Fruit fly (Drosophila melanogaster) whole organism, embryonic: ENCODE measurements around the gene CG8851.

Experiments
- Abd-B ChIP-seq: fragments of 200-800 bp; sonication (Bioruptor generic); optimal IDR thresholded peaks from 2 replicates; lab custom pipeline; 2018; ENCODE audit warnings: missing biosample characterization, mild to moderate bottlenecking, missing genetic modification characterization, moderate library complexity
- Awh ChIP-seq: fragments of 200-800 bp; sonication (Bioruptor generic); IDR thresholded peaks from 2 replicates; pipeline ENCODE4, ENCODE4 v1.3.6; 2022; ENCODE audit warnings: missing biosample characterization, missing genetic modification characterization
- CG10209 ChIP-seq: fragments of 200-800 bp; sonication (Bioruptor generic); optimal IDR thresholded peaks from 3 replicates; lab custom pipeline; 2017; ENCODE audit warnings: missing biosample characterization, mild to moderate bottlenecking, missing genetic modification characterization, missing genetic modification reagents
- CG10267 ChIP-seq: fragments of 200-800 bp; sonication (Bioruptor generic); optimal IDR thresholded peaks from 2 replicates; lab custom pipeline; 2018; ENCODE audit warnings: missing biosample characterization, mild to moderate bottlenecking, missing genetic modification characterization, moderate library complexity
- CG10366 ChIP-seq: fragments of 200-800 bp; sonication (Bioruptor generic); IDR thresholded peaks from 2 replicates; pipeline ENCODE4 v1.3.6; 2022; ENCODE audit warnings: missing biosample characterization, missing genetic modification characterization
- CG10431 ChIP-seq: fragments of 200-800 bp; sonication (Bioruptor generic); optimal IDR thresholded peaks from 3 replicates; lab custom pipeline; 2018; ENCODE audit warnings: missing biosample characterization, mild to moderate bottlenecking, missing genetic modification characterization
- CG10654 ChIP-seq: fragments of 200-800 bp; sonication (Bioruptor generic); optimal IDR thresholded peaks from 2 replicates; lab custom pipeline; 2016; ENCODE audit warnings: missing biosample characterization, missing genetic modification characterization
- CG11247 ChIP-seq: fragments of 200-800 bp; sonication (Bioruptor generic); IDR thresholded peaks from 2 replicates; pipeline ENCODE4 v1.3.6; 2022; ENCODE audit warnings: missing biosample characterization, missing genetic modification characterization
- CG12219 ChIP-seq: fragments of 200-800 bp; sonication (Bioruptor generic); optimal IDR thresholded peaks from 3 replicates; lab custom pipeline; 2018; ENCODE audit warnings: missing biosample characterization, mild to moderate bottlenecking, missing genetic modification characterization
- CG14014 ChIP-seq: fragments of 200-800 bp; sonication (Bioruptor generic); IDR thresholded peaks from 2 replicates; pipeline ENCODE4 v1.3.6; 2022; ENCODE audit warnings: missing biosample characterization, missing genetic modification characterization
- CG15601 ChIP-seq: fragments of 200-800 bp; sonication (Bioruptor generic); optimal IDR thresholded peaks from 3 replicates; lab custom pipeline; 2019; ENCODE audit warnings: missing biosample characterization, mild to moderate bottlenecking, missing genetic modification characterization, moderate library complexity
- CG17385 ChIP-seq: fragments of 200-800 bp; sonication (Bioruptor generic); optimal IDR thresholded peaks from 3 replicates; lab custom pipeline; 2018; ENCODE audit warnings: missing biosample characterization, mild to moderate bottlenecking, missing genetic modification characterization
- CG31224 ChIP-seq: fragments of 200-800 bp; sonication (Bioruptor generic); IDR thresholded peaks from 2 replicates; pipeline ENCODE4 v1.3.6; 2022; ENCODE audit warnings: missing biosample characterization, missing genetic modification characterization
- CG31365 ChIP-seq: fragments of 200-800 bp; sonication (Bioruptor generic); optimal IDR thresholded peaks from 2 replicates; lab custom pipeline; 2018; ENCODE audit warnings: missing biosample characterization, mild to moderate bottlenecking, missing genetic modification characterization
- CG32767 ChIP-seq: fragments of 200-800 bp; sonication (Bioruptor generic); IDR thresholded peaks from 2 replicates; pipeline ENCODE4 v1.3.6; 2022; ENCODE audit warnings: missing biosample characterization, missing genetic modification characterization
- CG34422 ChIP-seq: fragments of 200-800 bp; sonication (Bioruptor generic); IDR thresholded peaks from 3 replicates; pipeline ENCODE4 v1.3.6; 2022; ENCODE audit warnings: missing biosample characterization, missing genetic modification characterization
- CG4360 ChIP-seq: fragments of 200-800 bp; sonication (Bioruptor generic); IDR thresholded peaks from 2 replicates; pipeline ENCODE4 v1.3.6; 2022; ENCODE audit warnings: missing biosample characterization, missing genetic modification characterization
- CG4424 ChIP-seq: fragments of 200-800 bp; sonication (Bioruptor generic); optimal IDR thresholded peaks from 3 replicates; lab custom pipeline; 2016; ENCODE audit warnings: missing biosample characterization, missing genetic modification characterization
- CG4707 ChIP-seq: fragments of 200-800 bp; sonication (Bioruptor generic); optimal IDR thresholded peaks from 2 replicates; lab custom pipeline; 2018; ENCODE audit warnings: missing biosample characterization, mild to moderate bottlenecking, missing genetic modification characterization, moderate library complexity
- CG6689 ChIP-seq: fragments of 200-800 bp; sonication (Bioruptor generic); IDR thresholded peaks from 2 replicates; pipeline ENCODE4 v1.3.6; 2022; ENCODE audit warnings: missing biosample characterization, missing genetic modification characterization
- CG6813 ChIP-seq: fragments of 200-800 bp; sonication (Bioruptor generic); optimal IDR thresholded peaks from 2 replicates; lab custom pipeline; 2017; ENCODE audit warnings: missing biosample characterization, missing genetic modification characterization, mild to moderate bottlenecking, moderate library complexity, missing genetic modification reagents
- CG7271 ChIP-seq: fragments of 200-800 bp; sonication (Bioruptor generic); optimal IDR thresholded peaks from 2 replicates; lab custom pipeline; 2018; ENCODE audit warnings: missing biosample characterization, mild to moderate bottlenecking, missing genetic modification characterization, moderate library complexity
- CG7839 ChIP-seq: fragments of 200-800 bp; sonication (Bioruptor generic); optimal IDR thresholded peaks from 3 replicates; lab custom pipeline; 2018; ENCODE audit warnings: missing biosample characterization, mild to moderate bottlenecking, missing genetic modification characterization, moderate library complexity
- CG8388 ChIP-seq: fragments of 200-800 bp; sonication (Bioruptor generic); optimal IDR thresholded peaks from 2 replicates; lab custom pipeline; 2019; ENCODE audit warnings: missing biosample characterization, mild to moderate bottlenecking, missing genetic modification characterization, moderate library complexity
- CG8924 ChIP-seq: fragments of 200-800 bp; optimal IDR thresholded peaks from 3 replicates; lab custom pipeline; 2019; ENCODE audit warnings: missing biosample characterization, mild to moderate bottlenecking, missing genetic modification characterization, moderate library complexity
- CG9727 ChIP-seq: fragments of 200-800 bp; sonication (Bioruptor generic); optimal IDR thresholded peaks from 3 replicates; lab custom pipeline; 2017; ENCODE audit warnings: missing biosample characterization, mild to moderate bottlenecking, missing genetic modification characterization
- Dll ChIP-seq: fragments of 200-800 bp; sonication (Bioruptor generic); IDR thresholded peaks from 4 replicates; pipeline ENCODE4 v1.3.6; 2022; ENCODE audit warnings: missing biosample characterization, missing genetic modification characterization; ENCODE audit not compliant: partially characterized antibody
- Doc3 ChIP-seq: fragments of 200-800 bp; sonication (Bioruptor generic); IDR thresholded peaks from 3 replicates; pipeline ENCODE4 v1.3.6; 2022; ENCODE audit warnings: missing biosample characterization, missing genetic modification characterization; ENCODE audit not compliant: partially characterized antibody
- HLH3B ChIP-seq: fragments of 200-800 bp; sonication (Bioruptor generic); IDR thresholded peaks from 2 replicates; pipeline ENCODE4 v1.3.6; 2022; ENCODE audit warnings: missing biosample characterization, missing genetic modification characterization
- PHDP ChIP-seq: fragments of 200-800 bp; sonication (Bioruptor generic); optimal IDR thresholded peaks from 3 replicates; lab custom pipeline; 2018; ENCODE audit warnings: missing biosample characterization, mild to moderate bottlenecking, missing genetic modification characterization, moderate library complexity
- Rfx ChIP-seq: fragments of 200-800 bp; sonication (Bioruptor generic); IDR thresholded peaks from 2 replicates; pipeline ENCODE4 v1.3.6; 2022; ENCODE audit warnings: missing biosample characterization, missing genetic modification characterization
- Sox100B ChIP-seq: fragments of 200-800 bp; sonication (Bioruptor generic); optimal IDR thresholded peaks from 3 replicates; lab custom pipeline; 2018; ENCODE audit warnings: missing biosample characterization, mild to moderate bottlenecking, missing genetic modification characterization
- Sox102F ChIP-seq: fragments of 200-800 bp; sonication (Bioruptor generic); optimal IDR thresholded peaks from 2 replicates; lab custom pipeline; 2018; ENCODE audit warnings: missing biosample characterization, mild to moderate bottlenecking, missing genetic modification characterization, moderate library complexity
- al ChIP-seq: fragments of 200-800 bp; sonication (Bioruptor generic); IDR thresholded peaks from 2 replicates; pipeline ENCODE4 v1.3.6; 2022; ENCODE audit warnings: missing biosample characterization, missing genetic modification characterization
- cad ChIP-seq: fragments of >200 bp; optimal IDR thresholded peaks from 2 replicates; lab custom pipeline; 2017; ENCODE audit warnings: missing biosample characterization, missing genetic modification characterization
- chif ChIP-seq, 2 experiments: fragments of 200-800 bp; sonication (Bioruptor generic); optimal IDR thresholded peaks; 3 replicates each; lab custom pipeline; 2016; ENCODE audit warnings: missing biosample characterization in 2 of 2, missing genetic modification characterization in 2 of 2
- fd96Cb ChIP-seq: fragments of 200-800 bp; sonication (Bioruptor generic); optimal IDR thresholded peaks from 2 replicates; lab custom pipeline; 2018; ENCODE audit warnings: missing biosample characterization, mild to moderate bottlenecking, missing genetic modification characterization, moderate library complexity
- gem ChIP-seq: fragments of 200-800 bp; sonication (Bioruptor generic); optimal IDR thresholded peaks from 2 replicates; lab custom pipeline; 2019; ENCODE audit warnings: missing biosample characterization, mild to moderate bottlenecking, missing genetic modification characterization, moderate library complexity
- hkb ChIP-seq, 2 experiments: fragments of 200-800 bp in 1 of 2; fragments of >200 bp in 1 of 2; sonication (Bioruptor generic) in 1 of 2; IDR thresholded peaks in 1 of 2; optimal IDR thresholded peaks in 1 of 2; 2 replicates each; pipeline versions ENCODE4 v1.3.6 to Lab custom; 2017 to 2022; ENCODE audit warnings: missing biosample characterization in 1 of 2, missing genetic modification characterization in 1 of 2
- klu ChIP-seq: fragments of 200-800 bp; sonication (Bioruptor generic); IDR thresholded peaks from 2 replicates; pipeline ENCODE4 v1.3.6; 2022; ENCODE audit warnings: missing biosample characterization, missing genetic modification characterization
- onecut ChIP-seq: fragments of 200-800 bp; sonication (Bioruptor generic); IDR thresholded peaks from 2 replicates; pipeline ENCODE4 v1.3.6; 2022; ENCODE audit warnings: missing biosample characterization, missing genetic modification characterization
- row ChIP-seq: fragments of 200-800 bp; sonication (Bioruptor generic); IDR thresholded peaks from 3 replicates; pipeline ENCODE4 v1.3.6; 2022; ENCODE audit warnings: missing biosample characterization, missing genetic modification characterization
- salm ChIP-seq: fragments of 200-800 bp; sonication (Bioruptor generic); optimal IDR thresholded peaks from 2 replicates; lab custom pipeline; 2018; ENCODE audit warnings: missing biosample characterization, mild to moderate bottlenecking, missing genetic modification characterization
- sens ChIP-seq: fragments of 200-800 bp; sonication (Bioruptor generic); peaks from one replicate; lab custom pipeline; 2016; ENCODE audit warnings: missing biosample characterization, missing genetic modification characterization
- sisA ChIP-seq: fragments of 200-800 bp; sonication (Bioruptor generic); IDR thresholded peaks from 2 replicates; pipeline ENCODE4 v1.3.6; 2022; ENCODE audit warnings: missing biosample characterization, missing genetic modification characterization
- tgo ChIP-seq: fragments of 200-800 bp; sonication (Bioruptor generic); IDR thresholded peaks from 3 replicates; pipeline ENCODE4 v1.3.6; 2022; ENCODE audit warnings: missing biosample characterization, missing genetic modification characterization
- tio ChIP-seq: fragments of 200-800 bp; sonication (Bioruptor generic); optimal IDR thresholded peaks from 2 replicates; lab custom pipeline; 2017; ENCODE audit warnings: missing biosample characterization, missing genetic modification characterization, inconsistent platforms
- tup ChIP-seq: fragments of 200-800 bp; sonication (Bioruptor generic); optimal IDR thresholded peaks from 2 replicates; lab custom pipeline; 2016; ENCODE audit warnings: missing biosample characterization, mild to moderate bottlenecking, missing genetic modification characterization, moderate library complexity
- yki ChIP-seq: fragments of >200 bp; optimal IDR thresholded peaks from 3 replicates; lab custom pipeline; 2018
- zf30C ChIP-seq: fragments of 200-800 bp; sonication (Bioruptor generic); optimal IDR thresholded peaks from 3 replicates; lab custom pipeline; 2018; ENCODE audit warnings: missing biosample characterization, mild to moderate bottlenecking, missing genetic modification characterization

Gene CG8851

dm6 chr2L:3569892-3570291 is 50.4 kb downstream of the CG8851 start (continued):
- peak; percentile 42; the same call in 1 of the 2 replicates for TF ChIP-seq al
- peak; percentile 49 for TF ChIP-seq Rfx
- peak; percentile 39 for TF ChIP-seq Abd-B (GFP tag; lab: Kevin White, UChicago)
- TF ChIP-seq Dll (GFP tag; lab: Robert Waterston, UW) = no peak
- peak; percentile 37 for TF ChIP-seq CG17385 (GFP tag; lab: Kevin White, UChicago)
- peak; percentile 47; the same call in 1 of the 2 replicates for TF ChIP-seq HLH3B
- TF ChIP-seq CG4424 (GFP tag; lab: Kevin White, UChicago) = peak; percentile 35
- TF ChIP-seq sisA (GFP tag; lab: Robert Waterston, UW) = peak; percentile 47; the same call in 1 of the 2 replicates
- no peak for TF ChIP-seq yki (lab: Kevin White, UChicago)
- TF ChIP-seq CG8388 (GFP tag; lab: Kevin White, UChicago) = no peak
- no peak for TF ChIP-seq Doc3 (GFP tag; lab: Robert Waterston, UW)
- TF ChIP-seq CG31224 (GFP tag; lab: Robert Waterston, UW) = 0 out of 2 replicates have a peak, but pooled peaks have one; percentile 28
- no peak for TF ChIP-seq tup (GFP tag; lab: Kevin White, UChicago)
- TF ChIP-seq CG32767 (GFP tag; lab: Robert Waterston, UW) = no peak
- TF ChIP-seq CG14014 = 0 out of 2 replicates have a peak, but pooled peaks have one; percentile 44
- TF ChIP-seq Sox102F (GFP tag; lab: Kevin White, UChicago) = peak; percentile 45
- peak; percentile 51 for TF ChIP-seq Sox100B
- TF ChIP-seq tgo (GFP tag; lab: Robert Waterston, UW) = peak; percentile 29; the same call in 2 of the 3 replicates
- TF ChIP-seq CG4707 (GFP tag; lab: Kevin White, UChicago) = no peak
- peak; percentile 80 for TF ChIP-seq sens (GFP tag; lab: Kevin White, UChicago)
- peak; percentile 44 for TF ChIP-seq CG8924 (tag; lab: Kevin White, UChicago)
- TF ChIP-seq CG4360 (GFP tag; lab: Robert Waterston, UW) = no peak
- peak; percentile 9 for TF ChIP-seq tio (GFP tag; lab: Kevin White, UChicago)
- peak; percentile 15 for TF ChIP-seq salm
- peak; percentile 23; the same call in 1 of the 2 replicates for TF ChIP-seq CG10366
- TF ChIP-seq gem (tag; lab: Kevin White, UChicago) = peak; percentile 71
- TF ChIP-seq CG10431 = no peak
- TF ChIP-seq CG6689 (GFP tag; lab: Robert Waterston, UW) = peak; percentile 45; the same call in 1 of the 2 replicates
- TF ChIP-seq klu (GFP tag; lab: Robert Waterston, UW) = no peak
- no peak for TF ChIP-seq CG12219 (GFP tag; lab: Kevin White, UChicago)
- no peak for TF ChIP-seq CG9727
- TF ChIP-seq CG10654 (GFP tag; lab: Kevin White, UChicago) = peak; percentile 2
- peak; percentile 56 for TF ChIP-seq row (GFP tag; lab: Robert Waterston, UW)
- TF ChIP-seq CG7271 (tag; lab: Kevin White, UChicago) = no peak
- TF ChIP-seq chif (GFP tag; optimal IDR thresholded peaks at IDR 0.05; lab: Kevin White, UChicago) = peak in 1 of 2 experiments; percentile 24
- TF ChIP-seq CG7839 (tag; lab: Kevin White, UChicago) = peak; percentile 48
- peak; percentile 10 for TF ChIP-seq CG10209 (GFP tag; lab: Kevin White, UChicago)
- TF ChIP-seq CG10267 (tag; lab: Kevin White, UChicago) = peak; percentile 53
- 0 out of 2 replicates have a peak, but pooled peaks have one; percentile 17 for TF ChIP-seq onecut (GFP tag; lab: Robert Waterston, UW)
- TF ChIP-seq CG11247 (GFP tag; lab: Robert Waterston, UW) = no peak
- peak; percentile 57 for TF ChIP-seq fd96Cb (tag; lab: Kevin White, UChicago)
- no peak; the same call in 1 of the 2 replicates for TF ChIP-seq Awh (GFP tag; lab: Robert Waterston, UW)
- TF ChIP-seq CG15601 (tag; lab: Kevin White, UChicago) = no peak
- TF ChIP-seq hkb (optimal IDR thresholded peaks at IDR 0.05; lab: Kevin White, UChicago) = no peak
- peak; percentile 49; the same call in 1 of the 2 replicates for TF ChIP-seq hkb (GFP tag; IDR thresholded peaks at IDR 0.05; lab: Robert Waterston, UW)
- no peak for TF ChIP-seq CG6813 (GFP tag; lab: Kevin White, UChicago)
- TF ChIP-seq PHDP (tag; lab: Kevin White, UChicago) = peak; percentile 33
- no peak for TF ChIP-seq cad (GFP tag; lab: Kevin White, UChicago)
- no peak for TF ChIP-seq zf30C
- 0 out of 3 replicates have a peak, but pooled peaks have one; percentile 38 for TF ChIP-seq CG34422 (GFP tag; lab: Robert Waterston, UW)
- no peak for TF ChIP-seq CG31365 (tag; lab: Kevin White, UChicago)
